Fruit fly (Drosophila melanogaster) whole organism, embryonic: Measurements from ENCODE around the gene Gpo3.

Source experiments
- B-H1 ChIP-seq: fragments of 200-800 bp; sonication (Bioruptor generic); IDR thresholded peaks from 3 replicates; pipeline ENCODE4 v1.3.6; 2022; ENCODE audit warnings: missing biosample characterization, missing genetic modification characterization
- BEAF-32 ChIP-seq: fragments of 200-800 bp; sonication (Bioruptor generic); optimal IDR thresholded peaks from 3 replicates; lab custom pipeline; 2017; ENCODE audit warnings: missing biosample characterization, missing genetic modification characterization, mild to moderate bottlenecking, moderate library complexity, missing genetic modification reagents
- CG10366 ChIP-seq: fragments of 200-800 bp; sonication (Bioruptor generic); IDR thresholded peaks from 2 replicates; pipeline ENCODE4 v1.3.6; 2022; ENCODE audit warnings: missing biosample characterization, missing genetic modification characterization
- CG10431 ChIP-seq: fragments of 200-800 bp; sonication (Bioruptor generic); optimal IDR thresholded peaks from 3 replicates; lab custom pipeline; 2018; ENCODE audit warnings: missing biosample characterization, mild to moderate bottlenecking, missing genetic modification characterization
- CG12942 ChIP-seq: fragments of 200-800 bp; sonication (Bioruptor generic); optimal IDR thresholded peaks from 3 replicates; lab custom pipeline; 2016; ENCODE audit warnings: missing biosample characterization, missing genetic modification characterization
- CG13624 ChIP-seq: fragments of 200-800 bp; sonication (Bioruptor generic); optimal IDR thresholded peaks from 2 replicates; lab custom pipeline; 2016; ENCODE audit warnings: missing biosample characterization, missing genetic modification characterization
- CG13775 ChIP-seq: fragments of 200-800 bp; sonication (Bioruptor generic); optimal IDR thresholded peaks from 3 replicates; lab custom pipeline; 2017; ENCODE audit warnings: missing biosample characterization, mild to moderate bottlenecking, missing genetic modification characterization
- CG14965 ChIP-seq: fragments of 200-800 bp; sonication (Bioruptor generic); optimal IDR thresholded peaks from 2 replicates; lab custom pipeline; 2016; ENCODE audit warnings: missing biosample characterization, missing genetic modification characterization, borderline replicate concordance
- CG15073 ChIP-seq: fragments of 200-800 bp; sonication (Bioruptor generic); optimal IDR thresholded peaks from 2 replicates; lab custom pipeline; 2016; ENCODE audit warnings: missing biosample characterization, missing genetic modification characterization
- CG16813 ChIP-seq: fragments of 200-800 bp; sonication (Bioruptor generic); IDR thresholded peaks from 3 replicates; pipeline ENCODE4 v1.3.6; 2022; ENCODE audit warnings: missing biosample characterization, missing genetic modification characterization; ENCODE audit not compliant: partially characterized antibody
- CG3065 ChIP-seq: fragments of 200-800 bp; sonication (Bioruptor generic); optimal IDR thresholded peaks from 2 replicates; lab custom pipeline; 2016; ENCODE audit warnings: missing biosample characterization, missing genetic modification characterization
- CG31365 ChIP-seq: fragments of 200-800 bp; sonication (Bioruptor generic); optimal IDR thresholded peaks from 2 replicates; lab custom pipeline; 2018; ENCODE audit warnings: missing biosample characterization, mild to moderate bottlenecking, missing genetic modification characterization
- CG32767 ChIP-seq: fragments of 200-800 bp; sonication (Bioruptor generic); IDR thresholded peaks from 2 replicates; pipeline ENCODE4 v1.3.6; 2022; ENCODE audit warnings: missing biosample characterization, missing genetic modification characterization
- CG3995 ChIP-seq: fragments of 200-800 bp; sonication (Bioruptor generic); optimal IDR thresholded peaks from 3 replicates; lab custom pipeline; 2016; ENCODE audit warnings: missing biosample characterization, missing genetic modification characterization
- CG4854 ChIP-seq: fragments of 200-800 bp; sonication (Bioruptor generic); optimal IDR thresholded peaks from 2 replicates; lab custom pipeline; 2016; ENCODE audit warnings: missing biosample characterization, missing genetic modification characterization, inconsistent platforms
- CG7357 ChIP-seq: fragments of 200-800 bp; sonication (Bioruptor generic); IDR thresholded peaks from 3 replicates; pipeline ENCODE4 v1.3.6; 2022; ENCODE audit warnings: missing biosample characterization, missing genetic modification characterization
- CG8281 ChIP-seq: fragments of 200-800 bp; sonication (Bioruptor generic); optimal IDR thresholded peaks from 2 replicates; lab custom pipeline; 2018; ENCODE audit warnings: missing biosample characterization, mild to moderate bottlenecking, missing genetic modification characterization, moderate library complexity
- CG9932 ChIP-seq: fragments of 200-800 bp; sonication (Bioruptor generic); IDR thresholded peaks from 2 replicates; pipeline ENCODE4 v1.3.6; 2022; ENCODE audit warnings: missing biosample characterization, missing genetic modification characterization
- CkIIα-i1 ChIP-seq: fragments of 200-800 bp; sonication (Bioruptor generic); IDR thresholded peaks from 2 replicates; pipeline ENCODE4 v1.3.6; 2022; ENCODE audit warnings: missing biosample characterization, missing genetic modification characterization
- CrebB ChIP-seq: fragments of 200-800 bp; sonication (Bioruptor generic); optimal IDR thresholded peaks from 3 replicates; lab custom pipeline; 2018; ENCODE audit warnings: missing biosample characterization, mild to moderate bottlenecking, missing genetic modification characterization
- Dbx ChIP-seq: fragments of 200-800 bp; sonication (Bioruptor generic); IDR thresholded peaks from 3 replicates; pipeline ENCODE4 v1.3.6; 2022; ENCODE audit warnings: missing biosample characterization, missing genetic modification characterization
- Dp ChIP-seq: fragments of 200-800 bp; sonication (Bioruptor generic); optimal IDR thresholded peaks from 2 replicates; lab custom pipeline; 2018; ENCODE audit warnings: missing biosample characterization, mild to moderate bottlenecking, missing genetic modification characterization, moderate library complexity
- HLHmδ ChIP-seq: fragments of 200-800 bp; sonication (Bioruptor generic); optimal IDR thresholded peaks from 2 replicates; lab custom pipeline; 2018; ENCODE audit warnings: missing biosample characterization, mild to moderate bottlenecking, missing genetic modification characterization, moderate library complexity
- HmgD ChIP-seq: fragments of 200-800 bp; sonication (Bioruptor generic); optimal IDR thresholded peaks from 3 replicates; lab custom pipeline; 2016; ENCODE audit warnings: missing biosample characterization, missing genetic modification characterization
- Jarid2 ChIP-seq: fragments of 200-800 bp; sonication (Bioruptor generic); optimal IDR thresholded peaks from 3 replicates; lab custom pipeline; 2017; ENCODE audit warnings: mild to moderate bottlenecking, missing biosample characterization, missing genetic modification reagents, missing genetic modification characterization
- NK7.1 ChIP-seq: fragments of 200-800 bp; sonication (Bioruptor generic); optimal IDR thresholded peaks from 3 replicates; lab custom pipeline; 2016; ENCODE audit warnings: missing biosample characterization, missing genetic modification characterization
- NfI ChIP-seq: fragments of 200-800 bp; sonication (Bioruptor generic); optimal IDR thresholded peaks from 3 replicates; lab custom pipeline; 2018; ENCODE audit warnings: missing biosample characterization, mild to moderate bottlenecking, missing genetic modification characterization, moderate library complexity
- Opbp ChIP-seq: fragments of 200-800 bp; sonication (Bioruptor generic); IDR thresholded peaks from 3 replicates; pipeline ENCODE4 v1.3.6; 2022; ENCODE audit warnings: missing biosample characterization, missing genetic modification characterization; ENCODE audit not compliant: partially characterized antibody
- PHDP ChIP-seq: fragments of 200-800 bp; sonication (Bioruptor generic); optimal IDR thresholded peaks from 3 replicates; lab custom pipeline; 2018; ENCODE audit warnings: missing biosample characterization, mild to moderate bottlenecking, missing genetic modification characterization, moderate library complexity
- Six4 ChIP-seq: fragments of 200-800 bp; sonication (Bioruptor generic); optimal IDR thresholded peaks from 2 replicates; lab custom pipeline; 2016; ENCODE audit warnings: missing biosample characterization, missing genetic modification characterization
- Stat92E ChIP-seq, 3 experiments: fragments of >200 bp in 2 of 3; fragments of 200-800 bp in 1 of 3; sonication (Bioruptor generic) in 1 of 3; optimal IDR thresholded peaks; 2 replicates each; lab custom pipeline; 2017 to 2019; ENCODE audit warnings: missing biosample characterization in 3 of 3, missing genetic modification characterization in 3 of 3, mild to moderate bottlenecking in 1 of 3, moderate library complexity in 1 of 3
- aop ChIP-seq: fragments of 200-800 bp; sonication (Bioruptor generic); IDR thresholded peaks from 2 replicates; pipeline ENCODE4 v1.3.6; 2022; ENCODE audit warnings: missing biosample characterization, missing genetic modification characterization
- chif ChIP-seq, 2 experiments: fragments of 200-800 bp; sonication (Bioruptor generic); optimal IDR thresholded peaks; 3 replicates each; lab custom pipeline; 2016; ENCODE audit warnings: missing biosample characterization in 2 of 2, missing genetic modification characterization in 2 of 2
- croc ChIP-seq: fragments of 200-800 bp; sonication (Bioruptor generic); conservative IDR thresholded peaks from 3 replicates; pipeline ENCODE4 v1.3.6; 2022; ENCODE audit warnings: missing biosample characterization, missing genetic modification characterization
- cwo ChIP-seq: fragments of 200-800 bp; sonication (Bioruptor generic); optimal IDR thresholded peaks from 3 replicates; lab custom pipeline; 2017; ENCODE audit warnings: missing biosample characterization, missing genetic modification characterization, mild to moderate bottlenecking, moderate library complexity, missing genetic modification reagents
- dm ChIP-seq: fragments of 200-800 bp; sonication (Bioruptor generic); optimal IDR thresholded peaks from 3 replicates; lab custom pipeline; 2016; ENCODE audit warnings: missing biosample characterization, missing genetic modification characterization
- dysf ChIP-seq: fragments of 200-800 bp; sonication (Bioruptor generic); IDR thresholded peaks from 3 replicates; pipeline ENCODE4 v1.3.6; 2022; ENCODE audit warnings: missing biosample characterization, missing genetic modification characterization
- exex ChIP-seq: fragments of 200-800 bp; sonication (Bioruptor generic); optimal IDR thresholded peaks from 4 replicates; lab custom pipeline; 2018; ENCODE audit warnings: missing biosample characterization, mild to moderate bottlenecking, missing genetic modification characterization, moderate library complexity
- gsb ChIP-seq: fragments of 200-800 bp; sonication (Bioruptor generic); IDR thresholded peaks from 2 replicates; pipeline ENCODE4 v1.3.6; 2022; ENCODE audit warnings: missing biosample characterization, missing genetic modification characterization
- gt ChIP-seq: fragments of 200-800 bp; sonication (Bioruptor generic); IDR thresholded peaks from 2 replicates; pipeline ENCODE4 v1.3.6; 2022; ENCODE audit warnings: missing biosample characterization, missing genetic modification characterization
- ham ChIP-seq: fragments of 200-800 bp; sonication (Bioruptor generic); IDR thresholded peaks from 2 replicates; pipeline ENCODE4 v1.3.6; 2022; ENCODE audit warnings: missing biosample characterization, missing genetic modification characterization
- mam ChIP-seq: fragments of 200-800 bp; sonication (Bioruptor generic); optimal IDR thresholded peaks from 3 replicates; lab custom pipeline; 2016; ENCODE audit warnings: missing biosample characterization, missing genetic modification characterization
- mirr ChIP-seq: fragments of 200-800 bp; sonication (Bioruptor generic); optimal IDR thresholded peaks from 3 replicates; lab custom pipeline; 2018; ENCODE audit warnings: missing biosample characterization, mild to moderate bottlenecking, missing genetic modification characterization
- nau ChIP-seq: fragments of 200-800 bp; sonication (Bioruptor generic); optimal IDR thresholded peaks from 3 replicates; lab custom pipeline; 2017; ENCODE audit warnings: missing biosample characterization, mild to moderate bottlenecking, missing genetic modification characterization, missing genetic modification reagents
- nmo ChIP-seq: fragments of 200-800 bp; sonication (Bioruptor generic); optimal IDR thresholded peaks from 2 replicates; lab custom pipeline; 2018; ENCODE audit warnings: missing biosample characterization, mild to moderate bottlenecking, missing genetic modification characterization, moderate library complexity
- ranshi ChIP-seq: fragments of 200-800 bp; sonication (Bioruptor generic); IDR thresholded peaks from 2 replicates; pipeline ENCODE4 v1.3.6; 2022; ENCODE audit warnings: missing biosample characterization, missing genetic modification characterization
- row ChIP-seq: fragments of 200-800 bp; sonication (Bioruptor generic); IDR thresholded peaks from 3 replicates; pipeline ENCODE4 v1.3.6; 2022; ENCODE audit warnings: missing biosample characterization, missing genetic modification characterization
- slp2 ChIP-seq: fragments of 200-800 bp; sonication (Bioruptor generic); optimal IDR thresholded peaks from 2 replicates; lab custom pipeline; 2016; ENCODE audit warnings: missing biosample characterization, missing genetic modification characterization
- ttk ChIP-seq: fragments of 200-800 bp; sonication (Bioruptor generic); IDR thresholded peaks from 2 replicates; pipeline ENCODE4 v2.1.2; 2022; ENCODE audit warnings: missing biosample characterization, missing genetic modification characterization
- vfl ChIP-seq: fragments of 200-800 bp; sonication (Bioruptor generic); optimal IDR thresholded peaks from 2 replicates; lab custom pipeline; 2016; ENCODE audit warnings: missing biosample characterization, missing genetic modification characterization

Gene Gpo3

DNA sequence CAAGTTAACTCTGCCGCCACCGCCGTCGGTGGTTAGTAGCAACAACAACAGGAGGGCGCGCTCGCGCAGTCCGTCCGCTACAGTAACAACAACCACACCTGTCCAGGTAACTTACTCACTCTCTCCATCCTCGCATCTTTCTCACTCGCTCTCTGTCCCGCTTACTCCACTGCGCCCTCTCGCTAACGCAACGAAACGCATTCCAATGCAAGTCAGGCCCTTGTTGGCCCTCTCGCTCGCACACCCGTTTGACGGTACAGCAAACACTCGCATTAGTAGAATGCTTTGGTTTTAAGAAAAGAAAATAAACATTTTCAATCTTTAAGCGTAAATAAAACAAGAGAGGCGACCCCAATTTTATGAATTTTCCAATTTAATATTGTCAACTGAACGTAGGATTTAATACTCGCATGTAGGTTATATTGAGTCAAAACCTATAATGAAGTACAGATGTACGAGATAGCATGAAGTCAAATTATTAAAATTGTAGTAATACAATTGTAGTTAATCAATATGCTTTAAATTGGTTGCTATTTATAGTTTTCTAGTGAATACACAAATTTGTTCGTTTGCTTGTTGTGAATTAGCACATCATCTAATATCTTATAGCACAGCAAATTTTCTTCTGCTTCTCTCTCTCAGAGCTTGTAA lies 41.9 kb upstream of the Gpo3 start (continued):
- TF ChIP-seq CG13775 (GFP tag; lab: Kevin White, UChicago) (no peak), dm (no peak), slp2 (GFP tag; lab: Kevin White, UChicago) (peak; percentile 43), dysf (GFP tag; lab: Robert Waterston, UW) (peak; percentile 52; the same call in 2 of the 3 replicates), B-H1 (GFP tag; lab: Robert Waterston, UW) (no peak), HmgD (GFP tag; lab: Kevin White, UChicago) (no peak), CG10431 (GFP tag; lab: Kevin White, UChicago) (no peak), CG13624 (no peak), CG3995 (GFP tag; lab: Kevin White, UChicago) (no peak), gt (GFP tag; lab: Robert Waterston, UW) (no peak), ham (no peak), gsb (GFP tag; lab: Robert Waterston, UW) (no peak), CkIIα-i1 (GFP tag; lab: Robert Waterston, UW) (no peak), NK7.1 (GFP tag; lab: Kevin White, UChicago) (no peak), cwo (GFP tag; lab: Kevin White, UChicago) (no peak), Stat92E (GFP tag; optimal IDR thresholded peaks at IDR 0.05; lab: Kevin White, UChicago) (no peak), CG15073 (GFP tag; lab: Kevin White, UChicago) (no peak), CG10366 (GFP tag; lab: Robert Waterston, UW) (peak; percentile 69), chif (GFP tag; optimal IDR thresholded peaks at IDR 0.05; lab: Kevin White, UChicago) (peak in 1 of 2 experiments; percentile 17), CG31365 (tag; lab: Kevin White, UChicago) (no peak), CG4854 (no peak), CG8281 (tag; lab: Kevin White, UChicago) (no peak), CG16813 (GFP tag; lab: Robert Waterston, UW) (no peak), BEAF-32 (GFP tag; lab: Kevin White, UChicago) (no peak), CG32767 (no peak), Jarid2 (GFP tag; lab: Kevin White, UChicago) (no peak), vfl (GFP tag; lab: Kevin White, UChicago) (no peak), exex (tag; lab: Kevin White, UChicago) (no peak), nmo (peak; percentile 18), croc (GFP tag; lab: Robert Waterston, UW) (0 out of 3 replicates have a peak, but pooled peaks have one; percentile 21), CG3065 (no peak), PHDP (no peak), ranshi (GFP tag; lab: Robert Waterston, UW) (no peak), aop (GFP tag; lab: Robert Waterston, UW) (no peak), ttk (no peak), HLHmδ (GFP tag; lab: Kevin White, UChicago) (no peak), mam (peak; percentile 11), Opbp (GFP tag; lab: Robert Waterston, UW) (peak; percentile 45; the same call in 2 of the 3 replicates), Dbx (GFP tag; lab: Robert Waterston, UW) (no peak), Dp (no peak), NfI (GFP tag; lab: Kevin White, UChicago) (peak; percentile 28), CG12942 (GFP tag; lab: Kevin White, UChicago) (no peak), CrebB (tag; lab: Kevin White, UChicago) (no peak), nau (no peak), CG14965 (no peak), CG9932 (GFP tag; lab: Robert Waterston, UW) (no peak), Six4 (GFP tag; lab: Kevin White, UChicago) (peak; percentile 15), row (GFP tag; lab: Robert Waterston, UW) (peak; percentile 69), mirr (no peak), CG7357 (no peak)
